Fruit fly (Drosophila melanogaster): Measurements from ENCODE around the gene CG31777.

CG31777 gene

DNA sequence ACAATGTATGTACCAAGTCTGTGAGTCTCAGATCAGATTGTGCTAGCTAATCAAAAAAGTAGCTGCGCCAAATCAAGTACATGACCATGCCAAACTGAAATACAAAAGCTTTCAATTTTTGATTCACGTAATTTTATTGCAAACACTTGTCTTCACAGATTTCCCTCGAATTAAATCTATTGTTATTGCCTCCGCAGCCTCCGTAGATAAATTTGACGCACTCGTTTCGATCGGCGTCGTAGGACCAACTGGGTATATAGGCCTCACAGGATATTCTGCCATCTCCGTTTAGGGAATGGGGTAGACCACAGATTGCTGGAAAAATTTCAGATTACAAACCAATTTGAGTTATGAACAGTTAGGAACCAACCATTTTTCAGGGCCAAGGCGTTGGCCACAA, 11.9 kb downstream of the CG31777 start, which contains the start of gene CG43165:
Gene CG43165 (minus strand): TSS at position 101 of the 400 bp plus-strand sequence.
- TF ChIP-seq psq (optimal IDR thresholded peaks at IDR 0.05) (no peak), ttk (optimal IDR thresholded peaks at IDR 0.05) (no peak), Myc (optimal IDR thresholded peaks at IDR 0.05) (no peak), h (optimal IDR thresholded peaks at IDR 0.05) (no peak), insv (optimal IDR thresholded peaks at IDR 0.05) (no peak), Sin3A (optimal IDR thresholded peaks at IDR 0.05) (no peak)

DNA sequence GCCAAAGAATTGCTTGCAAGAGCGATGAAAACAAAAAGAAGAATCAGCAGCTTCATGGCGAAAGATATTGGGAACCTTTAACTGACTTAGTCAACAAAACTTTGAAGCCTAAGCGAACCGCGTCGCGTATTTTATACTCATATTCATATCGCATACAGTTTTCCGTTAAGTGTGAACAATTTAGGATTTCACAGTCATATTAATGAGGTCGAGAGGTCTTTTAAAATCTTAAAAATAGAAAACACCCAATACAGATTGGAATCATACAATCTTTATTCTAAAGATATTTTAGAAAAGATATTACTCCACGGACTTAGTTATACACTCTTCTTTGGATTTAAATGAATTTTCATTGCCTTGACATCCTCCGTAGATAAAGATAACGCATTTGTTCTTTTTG, 13.1 kb downstream of the CG31777 start, which contains the start of gene Acp24A4:
Gene Acp24A4 (minus strand): TSS at position 101 of the 400 bp plus-strand sequence.
- TF ChIP-seq Myc (optimal IDR thresholded peaks at IDR 0.05) (no peak), insv (optimal IDR thresholded peaks at IDR 0.05) (no peak), Sin3A (optimal IDR thresholded peaks at IDR 0.05) (no peak), psq (optimal IDR thresholded peaks at IDR 0.05) (no peak), ttk (optimal IDR thresholded peaks at IDR 0.05) (no peak), h (optimal IDR thresholded peaks at IDR 0.05) (no peak)

dm6 chr2L:3693082-3693481, 13.8 kb downstream of the CG31777 start, which contains the start of gene CG3513:
TSS of gene CG3513 (minus strand) at chr2L:3693182.
- TF ChIP-seq psq (optimal IDR thresholded peaks at IDR 0.05) (no peak), Myc (optimal IDR thresholded peaks at IDR 0.05) (no peak)

dm6 chr2L:3692466-3692865, 14.4 kb downstream of the CG31777 start, which contains the start of gene CG16704:
TSS of gene CG16704 (minus strand) at chr2L:3692587.
- TF ChIP-seq psq (optimal IDR thresholded peaks at IDR 0.05) (no peak), Myc (optimal IDR thresholded peaks at IDR 0.05) (no peak), Sin3A (optimal IDR thresholded peaks at IDR 0.05) (no peak), h (optimal IDR thresholded peaks at IDR 0.05) (no peak)

dm6 chr2L:3685139-3685851, 21.6 kb downstream of the CG31777 start:
- no peak for TF ChIP-seq Sin3A (optimal IDR thresholded peaks at IDR 0.05)
- TF ChIP-seq h (optimal IDR thresholded peaks at IDR 0.05): no peak

- TF ChIP-seq h (optimal IDR thresholded peaks at IDR 0.05) (no peak), psq (optimal IDR thresholded peaks at IDR 0.05) (no peak), ttk (optimal IDR thresholded peaks at IDR 0.05) (no peak), insv (optimal IDR thresholded peaks at IDR 0.05) (no peak), Sin3A (optimal IDR thresholded peaks at IDR 0.05) (no peak), Myc (optimal IDR thresholded peaks at IDR 0.05) (no peak)
Observed at dm6 chr2L:3682489-3682888, 24.4 kb downstream of the CG31777 start.

- TF ChIP-seq ttk (optimal IDR thresholded peaks at IDR 0.05) (no peak), insv (optimal IDR thresholded peaks at IDR 0.05) (no peak), Sin3A (optimal IDR thresholded peaks at IDR 0.05) (no peak), h (optimal IDR thresholded peaks at IDR 0.05) (no peak), psq (optimal IDR thresholded peaks at IDR 0.05) (no peak), Myc (optimal IDR thresholded peaks at IDR 0.05) (no peak)
Observed at dm6 chr2L:3681338-3681737, 25.5 kb downstream of the CG31777 start.

- TF ChIP-seq Sin3A (optimal IDR thresholded peaks at IDR 0.05): no peak
- no peak for TF ChIP-seq psq (optimal IDR thresholded peaks at IDR 0.05)
- no peak for TF ChIP-seq insv (optimal IDR thresholded peaks at IDR 0.05)
- no peak for TF ChIP-seq Myc (optimal IDR thresholded peaks at IDR 0.05)
- no peak for TF ChIP-seq h (optimal IDR thresholded peaks at IDR 0.05)
- TF ChIP-seq ttk (optimal IDR thresholded peaks at IDR 0.05): no peak
Observed at dm6 chr2L:3675770-3676169, 31.1 kb downstream of the CG31777 start.

DNA sequence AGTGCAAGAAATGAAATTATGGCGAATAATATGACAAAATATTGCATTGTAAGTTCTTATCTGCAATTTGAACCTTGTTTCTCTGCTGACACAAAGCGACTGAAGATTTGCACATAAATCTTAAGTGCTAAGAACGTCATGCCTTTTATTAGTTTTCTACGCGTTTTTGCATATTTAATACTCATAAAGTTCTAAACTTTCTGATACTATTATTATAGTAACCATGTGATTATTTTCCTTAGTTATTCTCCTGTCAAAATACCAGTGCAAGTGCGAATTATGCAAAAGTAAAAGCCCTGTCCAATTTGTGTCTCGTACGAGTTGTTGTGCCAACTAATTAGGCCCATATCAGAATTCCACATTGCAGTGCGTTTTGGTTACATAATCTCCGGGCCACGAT, 36.4 kb downstream of the CG31777 start, which contains the start of gene Sfp24Bc:
Gene Sfp24Bc (minus strand): TSS at position 101 of the 400 bp plus-strand sequence.
- no peak for TF ChIP-seq h (optimal IDR thresholded peaks at IDR 0.05)

- no peak for TF ChIP-seq Sin3A (optimal IDR thresholded peaks at IDR 0.05)
- TF ChIP-seq h (optimal IDR thresholded peaks at IDR 0.05): no peak
- no peak for TF ChIP-seq Myc (optimal IDR thresholded peaks at IDR 0.05)
- no peak for TF ChIP-seq ttk (optimal IDR thresholded peaks at IDR 0.05)
Observed at dm6 chr2L:3669675-3670074, 37.2 kb downstream of the CG31777 start, which contains the start of gene Sfp24Bb. TSS of gene Sfp24Bb (minus strand) at chr2L:3669775.

DNA sequence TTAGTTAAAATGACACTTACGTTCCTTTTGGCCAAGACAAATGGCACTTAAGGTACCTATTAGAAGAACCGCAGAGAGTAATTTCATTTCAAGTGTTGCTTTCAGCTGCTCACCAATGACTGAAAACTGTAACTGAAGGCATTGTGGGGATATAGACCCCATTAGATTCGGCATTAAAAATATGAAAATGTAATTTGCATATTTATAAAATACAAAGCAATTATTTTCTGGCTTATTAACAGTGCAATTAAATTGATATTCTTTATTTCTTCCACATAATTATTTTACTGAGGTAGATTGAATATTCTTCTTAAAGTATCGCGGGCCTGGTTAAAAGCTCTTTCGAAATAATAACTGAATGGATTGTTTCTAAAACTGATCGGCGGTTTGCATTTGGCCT, 37.8 kb downstream of the CG31777 start, which contains the start of gene Sfp24Bd:
Gene Sfp24Bd (minus strand): TSS at position 101 of the 400 bp plus-strand sequence.
- TF ChIP-seq ttk (optimal IDR thresholded peaks at IDR 0.05): no peak
- TF ChIP-seq psq (optimal IDR thresholded peaks at IDR 0.05): no peak
- TF ChIP-seq h (optimal IDR thresholded peaks at IDR 0.05): no peak
- TF ChIP-seq Myc (optimal IDR thresholded peaks at IDR 0.05): no peak
- no peak for TF ChIP-seq Sin3A (optimal IDR thresholded peaks at IDR 0.05)
- no peak for TF ChIP-seq insv (optimal IDR thresholded peaks at IDR 0.05)

dm6 chr2L:3668451-3668850, 38.4 kb downstream of the CG31777 start, which contains the start of gene Sfp24Ba:
TSS of gene Sfp24Ba (minus strand) at chr2L:3668551.
- TF ChIP-seq Myc (optimal IDR thresholded peaks at IDR 0.05): no peak
- no peak for TF ChIP-seq h (optimal IDR thresholded peaks at IDR 0.05)
- no peak for TF ChIP-seq ttk (optimal IDR thresholded peaks at IDR 0.05)
- no peak for TF ChIP-seq Sin3A (optimal IDR thresholded peaks at IDR 0.05)
- no peak for TF ChIP-seq insv (optimal IDR thresholded peaks at IDR 0.05)
- TF ChIP-seq psq (optimal IDR thresholded peaks at IDR 0.05): no peak

- TF ChIP-seq Myc (optimal IDR thresholded peaks at IDR 0.05): no peak
- no peak for TF ChIP-seq ttk (optimal IDR thresholded peaks at IDR 0.05)
- TF ChIP-seq h (optimal IDR thresholded peaks at IDR 0.05): no peak
- TF ChIP-seq psq (optimal IDR thresholded peaks at IDR 0.05): no peak
- no peak for TF ChIP-seq insv (optimal IDR thresholded peaks at IDR 0.05)
- TF ChIP-seq Sin3A (optimal IDR thresholded peaks at IDR 0.05): no peak
Observed at dm6 chr2L:3662307-3662795, 44.5 kb downstream of the CG31777 start, which contains the start of gene Drgx. TSS of gene Drgx (plus strand) at chr2L:3662745.
